Fruit fly (Drosophila melanogaster): Measurements from ENCODE around the gene CG34456.
A peak's percentile ranks its signal among the peaks of the same experiment; 100 is the strongest.

Gene CG34456

dm6 chr3L:9357830-9358712 lies 3.8 kb upstream of the CG34456 start (continued):
- TF ChIP-seq psq (GFP tag; optimal IDR thresholded peaks at IDR 0.05) (peak; percentile 13), grau (tag; optimal IDR thresholded peaks at IDR 0.05) (no peak), CG11085 (GFP tag; IDR thresholded peaks at IDR 0.05) (no peak), sr (GFP tag; IDR thresholded peaks at IDR 0.05) (no peak), CG34376 (GFP tag; optimal IDR thresholded peaks at IDR 0.05) (peak; percentile 58), gcm (GFP tag; optimal IDR thresholded peaks at IDR 0.05) (no peak), HHEX (GFP tag; optimal IDR thresholded peaks at IDR 0.05) (no peak), CG31224 (GFP tag; IDR thresholded peaks at IDR 0.05) (no peak), Elba2 (GFP tag; optimal IDR thresholded peaks at IDR 0.05) (peak; percentile 43), Optix (GFP tag; IDR thresholded peaks at IDR 0.05) (no peak), CG15011 (GFP tag; optimal IDR thresholded peaks at IDR 0.05) (no peak), sima (GFP tag; optimal IDR thresholded peaks at IDR 0.05) (no peak), Dp (GFP tag; optimal IDR thresholded peaks at IDR 0.05) (no peak), CG10147 (GFP tag; optimal IDR thresholded peaks at IDR 0.05) (no peak), fd102C (GFP tag; optimal IDR thresholded peaks at IDR 0.05) (no peak), CG6813 (GFP tag; optimal IDR thresholded peaks at IDR 0.05) (no peak), Ets65A (GFP tag) (no peak), Rfx (GFP tag; IDR thresholded peaks at IDR 0.05) (0 out of 2 replicates have a peak, but pooled peaks have one; percentile 13), stc (GFP tag; IDR thresholded peaks at IDR 0.05) (0 out of 2 replicates have a peak, but pooled peaks have one; percentile 19), H15 (GFP tag; IDR thresholded peaks at IDR 0.05) (no peak), Drgx (GFP tag; IDR thresholded peaks at IDR 0.05) (peak; percentile 44; the same call in 1 of the 2 replicates), phol (tag; optimal IDR thresholded peaks at IDR 0.05) (no peak), Dek (tag; optimal IDR thresholded peaks at IDR 0.05) (no peak), YL-1 (GFP tag; optimal IDR thresholded peaks at IDR 0.05) (no peak), Blimp-1 (GFP tag; optimal IDR thresholded peaks at IDR 0.05) (no peak), E2f2 (GFP tag; IDR thresholded peaks at IDR 0.05) (no peak), CG12071 (GFP tag; optimal IDR thresholded peaks at IDR 0.05) (no peak), CG8765 (GFP tag; IDR thresholded peaks at IDR 0.05) (no peak), eyg (GFP tag; optimal IDR thresholded peaks at IDR 0.05) (no peak), Doc2 (GFP tag; IDR thresholded peaks at IDR 0.05) (no peak), lab (GFP tag; optimal IDR thresholded peaks at IDR 0.05) (peak; percentile 12), CG7271 (tag; optimal IDR thresholded peaks at IDR 0.05) (no peak), vfl (GFP tag; optimal IDR thresholded peaks at IDR 0.05) (no peak), Vsx1 (GFP tag; optimal IDR thresholded peaks at IDR 0.05) (peak; percentile 75), Hsf (GFP tag; optimal IDR thresholded peaks at IDR 0.05) (no peak), bigmax (GFP tag; optimal IDR thresholded peaks at IDR 0.05) (no peak), CG34224 (GFP tag; IDR thresholded peaks at IDR 0.05; ENCODE audit: partially characterized antibody) (no peak), CG2875 (GFP tag; optimal IDR thresholded peaks at IDR 0.05) (no peak), Sry-β (GFP tag; optimal IDR thresholded peaks at IDR 0.05) (no peak), CG5180 (GFP tag; optimal IDR thresholded peaks at IDR 0.05) (no peak), Stat92E (GFP tag; optimal IDR thresholded peaks at IDR 0.05) (no peak), pita (GFP tag; optimal IDR thresholded peaks at IDR 0.05) (no peak), Abd-B (GFP tag; optimal IDR thresholded peaks at IDR 0.05) (no peak), CG10274 (GFP tag; optimal IDR thresholded peaks at IDR 0.05) (no peak), nom (GFP tag; optimal IDR thresholded peaks at IDR 0.05) (peak; percentile 69), CoRest (tag; optimal IDR thresholded peaks at IDR 0.05) (no peak), NFAT (GFP tag; IDR thresholded peaks at IDR 0.05) (no peak), trem (tag; optimal IDR thresholded peaks at IDR 0.05) (no peak)

Data from whole organism, embryonic.